Fruit fly (Drosophila melanogaster): Measurements from ENCODE around the gene Papst2.

Papst2 gene

DNA sequence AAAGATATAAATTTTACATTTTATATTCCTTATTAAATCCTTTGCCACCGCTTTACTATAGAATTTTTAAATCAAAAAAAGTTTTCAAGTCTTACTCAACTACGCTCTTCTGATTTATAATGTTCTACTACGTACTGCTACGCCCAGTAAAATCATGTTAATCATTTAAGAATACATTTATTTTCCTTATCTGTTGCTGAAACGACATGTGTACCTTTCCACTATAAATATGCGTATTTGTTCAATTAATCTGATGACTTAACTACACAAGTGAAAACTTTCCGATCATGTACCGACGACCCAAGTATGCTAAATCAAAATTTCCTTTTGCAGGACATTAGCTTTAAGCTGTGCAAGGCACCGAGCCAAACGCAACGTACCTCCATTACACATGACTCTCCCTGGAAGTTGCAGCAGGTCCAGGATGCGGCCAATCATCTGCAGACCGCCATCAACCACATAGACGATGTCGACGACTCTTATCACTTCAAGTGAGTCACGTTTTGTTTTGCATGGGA lies 9.8 kb downstream of the Papst2 start (continued):
- TF ChIP-seq CG15696 (tag; optimal IDR thresholded peaks at IDR 0.05) (peak; percentile 12), CG10654 (GFP tag; optimal IDR thresholded peaks at IDR 0.05) (no peak), CG14050 (GFP tag; IDR thresholded peaks at IDR 0.05) (no peak), Nf-YB (GFP tag; optimal IDR thresholded peaks at IDR 0.05) (no peak), CG8944 (GFP tag; optimal IDR thresholded peaks at IDR 0.05) (no peak), bab2 (GFP tag; optimal IDR thresholded peaks at IDR 0.05) (peak; percentile 18), CG15601 (tag; optimal IDR thresholded peaks at IDR 0.05) (peak; percentile 40), Sox100B (GFP tag; optimal IDR thresholded peaks at IDR 0.05) (peak; percentile 35), hbn (GFP tag; IDR thresholded peaks at IDR 0.05; ENCODE audit: partially characterized antibody) (no peak), amos (GFP tag; IDR thresholded peaks at IDR 0.05; ENCODE audit: partially characterized antibody) (no peak), sens (GFP tag) (peak; percentile 76), HLHmδ (GFP tag; optimal IDR thresholded peaks at IDR 0.05) (no peak), CG11560 (tag; IDR thresholded peaks at IDR 0.05) (no peak), CG13296 (GFP tag; optimal IDR thresholded peaks at IDR 0.05) (no peak), CG15073 (GFP tag; optimal IDR thresholded peaks at IDR 0.05) (no peak), onecut (GFP tag; IDR thresholded peaks at IDR 0.05) (peak; percentile 14; the same call in 1 of the 2 replicates), tio (GFP tag; optimal IDR thresholded peaks at IDR 0.05) (no peak), CG3407 (GFP tag; optimal IDR thresholded peaks at IDR 0.05) (no peak), slbo (GFP tag; IDR thresholded peaks at IDR 0.05) (no peak), prd (optimal IDR thresholded peaks at IDR 0.05) (no peak), prd (GFP tag; IDR thresholded peaks at IDR 0.05) (no peak), Pdp1 (GFP tag; optimal IDR thresholded peaks at IDR 0.05) (peak in 1 of 2 experiments; percentile 30), NK7.1 (GFP tag; optimal IDR thresholded peaks at IDR 0.05) (no peak), CG9817 (tag; optimal IDR thresholded peaks at IDR 0.05) (no peak), Hey (tag; optimal IDR thresholded peaks at IDR 0.05) (no peak), CG2712 (tag; optimal IDR thresholded peaks at IDR 0.05) (no peak), CG7372 (GFP tag; IDR thresholded peaks at IDR 0.05) (no peak), CrebB (tag; optimal IDR thresholded peaks at IDR 0.05) (no peak), CG34422 (GFP tag; IDR thresholded peaks at IDR 0.05) (no peak), Nf-YA (GFP tag; IDR thresholded peaks at IDR 0.05) (no peak), zfh1 (GFP tag; IDR thresholded peaks at IDR 0.05) (no peak), CG31441 (GFP tag; IDR thresholded peaks at IDR 0.05) (no peak), Med (GFP tag) (peak; percentile 57), mirr (GFP tag; optimal IDR thresholded peaks at IDR 0.05) (no peak), CG1602 (GFP tag; optimal IDR thresholded peaks at IDR 0.05) (no peak), Asciz (GFP tag; optimal IDR thresholded peaks at IDR 0.05) (peak; percentile 13), CG18262 (tag; optimal IDR thresholded peaks at IDR 0.05) (no peak), CG10267 (tag; optimal IDR thresholded peaks at IDR 0.05) (no peak), Lim3 (GFP tag; IDR thresholded peaks at IDR 0.05) (no peak), CG2678 (tag; optimal IDR thresholded peaks at IDR 0.05) (peak; percentile 23), maf-S (GFP tag; optimal IDR thresholded peaks at IDR 0.05) (no peak), gcm2 (GFP tag; optimal IDR thresholded peaks at IDR 0.05) (no peak), gem (tag; optimal IDR thresholded peaks at IDR 0.05) (peak; percentile 12), CG2889 (GFP tag; IDR thresholded peaks at IDR 0.05) (no peak), CG2120 (GFP tag; optimal IDR thresholded peaks at IDR 0.05) (no peak), CG2875 (GFP tag; optimal IDR thresholded peaks at IDR 0.05) (no peak), CG2202 (tag; optimal IDR thresholded peaks at IDR 0.05) (no peak), CG6654 (GFP tag; optimal IDR thresholded peaks at IDR 0.05) (no peak), ssp (GFP tag; IDR thresholded peaks at IDR 0.05) (no peak), CG6854 (GFP tag; optimal IDR thresholded peaks at IDR 0.05) (no peak), sd (tag; optimal IDR thresholded peaks at IDR 0.05) (no peak), CG12071 (GFP tag; optimal IDR thresholded peaks at IDR 0.05) (no peak)

Data from whole organism, embryonic.